Fruit fly (Drosophila melanogaster): ENCODE results near the gene CG3108.

- TF ChIP-seq CG12768 (GFP tag; optimal IDR thresholded peaks at IDR 0.05) (peak; percentile 65), Clk (GFP tag; optimal IDR thresholded peaks at IDR 0.05) (peak; percentile 20)
Measured at dm6 chrX:5735268-5735941, 46.0 kb downstream of the CG3108 start.
